Fruit fly (Drosophila melanogaster): ENCODE results near the gene rsh.

DNA sequence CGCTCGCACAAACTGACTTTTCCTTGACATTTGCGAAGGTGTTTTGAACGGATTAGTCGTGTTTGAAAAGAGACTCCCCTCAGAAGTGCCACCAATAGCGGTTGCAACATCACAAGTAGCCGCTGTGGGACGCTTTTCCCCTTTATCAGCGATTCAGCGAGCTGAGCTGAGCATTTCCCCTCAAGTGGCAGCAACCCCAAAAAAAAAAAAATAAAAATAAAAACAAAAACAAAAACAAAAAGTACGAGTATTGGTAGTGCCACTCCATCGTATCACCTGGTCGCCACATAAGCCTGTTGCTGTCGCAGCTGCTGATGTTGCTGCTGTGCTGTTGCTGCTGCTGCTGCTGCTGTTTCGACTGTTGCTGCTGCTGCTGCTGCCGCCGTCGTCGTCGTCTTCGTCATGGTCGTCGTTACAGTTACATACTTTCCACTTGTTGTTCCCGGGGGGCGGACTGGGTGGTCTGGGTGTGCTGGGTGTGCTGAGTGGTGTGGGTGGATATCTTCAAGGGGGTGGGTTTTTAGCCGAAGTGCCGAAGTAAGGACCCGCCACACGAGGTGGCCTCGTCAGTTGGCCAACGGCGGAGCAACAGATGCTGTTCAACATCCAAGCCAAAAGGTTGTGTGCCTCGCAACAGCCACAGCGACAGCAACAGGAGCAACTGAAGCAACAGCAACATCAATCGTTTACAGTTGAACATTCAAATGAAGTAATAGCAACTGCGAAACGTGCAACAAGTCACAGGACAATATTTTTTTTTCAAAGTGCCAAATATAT is at the start of gene rsh:
- TF ChIP-seq Mnt (GFP tag; optimal IDR thresholded peaks at IDR 0.05): no peak
- no peak for TF ChIP-seq ovo (GFP tag; optimal IDR thresholded peaks at IDR 0.05)
- TF ChIP-seq Clk (GFP tag; optimal IDR thresholded peaks at IDR 0.05): no peak
- no peak for TF ChIP-seq CG5204 (GFP tag; optimal IDR thresholded peaks at IDR 0.05)
- no peak for TF ChIP-seq CG7101 (tag; optimal IDR thresholded peaks at IDR 0.05)
- no peak for TF ChIP-seq Hr96 (GFP tag; optimal IDR thresholded peaks at IDR 0.05)
- no peak for TF ChIP-seq kay (GFP tag; ENCODE audit: borderline replicate concordance)
- TF ChIP-seq CG7045 (GFP tag; optimal IDR thresholded peaks at IDR 0.05): no peak
- TF ChIP-seq tj (GFP tag; optimal IDR thresholded peaks at IDR 0.05): no peak
- TF ChIP-seq CG1620 (GFP tag; optimal IDR thresholded peaks at IDR 0.05): no peak

All from whole organism, adult.